Worm (Caenorhabditis elegans) whole organism, L3 larva: ENCODE results near the gene oac-59.

Experiments
- R02D3.7 ChIP-seq: fragments of 150-350 bp; optimal IDR thresholded peaks from 2 replicates; lab custom pipeline; 2014; ENCODE audit warnings: missing biosample characterization, missing genetic modification characterization
- ZK546.5 ChIP-seq: sonication (generic microtip); optimal IDR thresholded peaks from 2 replicates; lab custom pipeline; 2017; ENCODE audit warnings: missing biosample characterization, missing genetic modification characterization
- ceh-16 ChIP-seq: sonication (generic microtip); optimal IDR thresholded peaks from 2 replicates; lab custom pipeline; 2017; ENCODE audit warnings: missing biosample characterization, missing genetic modification characterization
- ceh-82 ChIP-seq: fragments of 150-350 bp; optimal IDR thresholded peaks from 2 replicates; lab custom pipeline; 2014; ENCODE audit warnings: missing biosample characterization, missing genetic modification characterization
- ceh-9 ChIP-seq: sonication (generic microtip); optimal IDR thresholded peaks from 2 replicates; lab custom pipeline; 2018; ENCODE audit warnings: missing biosample characterization, missing genetic modification characterization
- daf-12 ChIP-seq: fragments of 150-350 bp; optimal IDR thresholded peaks from 2 replicates; lab custom pipeline; 2014; ENCODE audit warnings: missing biosample characterization, missing genetic modification reagents, missing genetic modification characterization
- egl-27 ChIP-seq: sonication (generic microtip); optimal IDR thresholded peaks from 4 replicates; lab custom pipeline; 2017; ENCODE audit warnings: missing biosample characterization, missing genetic modification reagents, missing genetic modification characterization
- egl-5 ChIP-seq: fragments of 150-350 bp; optimal IDR thresholded peaks from 2 replicates; lab custom pipeline; 2017; ENCODE audit warnings: missing biosample characterization, missing genetic modification reagents, missing genetic modification characterization, inconsistent platforms
- elt-1 ChIP-seq: fragments of 150-350 bp; optimal IDR thresholded peaks from 2 replicates; lab custom pipeline; 2014; ENCODE audit warnings: missing biosample characterization, missing genetic modification characterization
- elt-2 ChIP-seq: sonication (generic microtip); optimal IDR thresholded peaks from 2 replicates; lab custom pipeline; 2016; ENCODE audit warnings: missing genetic modification reagents, mild to moderate bottlenecking, missing genetic modification characterization, missing compliant biosample characterization
- fkh-10 ChIP-seq: sonication (generic microtip); optimal IDR thresholded peaks from 2 replicates; lab custom pipeline; 2017; ENCODE audit warnings: missing biosample characterization, missing genetic modification reagents, missing genetic modification characterization
- hmg-11 ChIP-seq: sonication (generic microtip); optimal IDR thresholded peaks from 2 replicates; lab custom pipeline; 2016; ENCODE audit warnings: missing genetic modification characterization, missing compliant biosample characterization
- lin-15B ChIP-seq: fragments of 150-350 bp; optimal IDR thresholded peaks from 2 replicates; lab custom pipeline; 2014; ENCODE audit warnings: missing biosample characterization, missing genetic modification characterization
- lin-39 ChIP-seq: fragments of 150-350 bp; optimal IDR thresholded peaks from 2 replicates; lab custom pipeline; 2018; ENCODE audit warnings: missing biosample characterization, missing genetic modification reagents, missing genetic modification characterization
- mdl-1 ChIP-seq: fragments of 150-350 bp; optimal IDR thresholded peaks from 2 replicates; lab custom pipeline; 2014; ENCODE audit warnings: missing biosample characterization, missing genetic modification characterization
- nfya-1 ChIP-seq: sonication (generic microtip); optimal IDR thresholded peaks from 2 replicates; lab custom pipeline; 2017; ENCODE audit warnings: missing genetic modification characterization, mild to moderate bottlenecking, missing compliant biosample characterization, antibody characterized with exemption, moderate library complexity; ENCODE audit not compliant: insufficient read depth
- nhr-11 ChIP-seq: fragments of 150-350 bp; optimal IDR thresholded peaks from 2 replicates; lab custom pipeline; 2014; ENCODE audit warnings: missing biosample characterization, missing genetic modification characterization
- nhr-12 ChIP-seq: fragments of 150-350 bp; optimal IDR thresholded peaks from 2 replicates; lab custom pipeline; 2014; ENCODE audit warnings: missing biosample characterization, missing genetic modification characterization
- nhr-23 ChIP-seq: fragments of 150-350 bp; optimal IDR thresholded peaks from 2 replicates; lab custom pipeline; 2014; ENCODE audit warnings: missing biosample characterization, missing genetic modification reagents, missing genetic modification characterization
- nhr-237 ChIP-seq: fragments of 150-350 bp; optimal IDR thresholded peaks from 2 replicates; lab custom pipeline; 2014; ENCODE audit warnings: missing biosample characterization, missing genetic modification characterization
- nhr-25 ChIP-seq: sonication (generic microtip); optimal IDR thresholded peaks from 2 replicates; lab custom pipeline; 2017; ENCODE audit warnings: missing biosample characterization, missing genetic modification characterization
- nhr-43 ChIP-seq: sonication (generic microtip); optimal IDR thresholded peaks from 2 replicates; lab custom pipeline; 2016; ENCODE audit warnings: mild to moderate bottlenecking, missing genetic modification characterization, missing compliant biosample characterization; ENCODE audit not compliant: poor library complexity, severe bottlenecking
- nhr-67 ChIP-seq: fragments of 150-350 bp; optimal IDR thresholded peaks from 2 replicates; lab custom pipeline; 2014; ENCODE audit warnings: missing biosample characterization, missing genetic modification characterization
- nhr-77 ChIP-seq: fragments of 150-350 bp; optimal IDR thresholded peaks from 2 replicates; lab custom pipeline; 2014; ENCODE audit warnings: missing biosample characterization, missing genetic modification characterization
- pha-4 ChIP-seq: fragments of 150-350 bp; optimal IDR thresholded peaks from 2 replicates; lab custom pipeline; 2014; ENCODE audit warnings: missing biosample characterization, missing genetic modification reagents, missing genetic modification characterization
- pqm-1 ChIP-seq: fragments of 150-350 bp; optimal IDR thresholded peaks from 2 replicates; lab custom pipeline; 2017; ENCODE audit warnings: missing biosample characterization, missing genetic modification characterization, inconsistent platforms
- skn-1 ChIP-seq: fragments of 150-350 bp; optimal IDR thresholded peaks from 2 replicates; lab custom pipeline; 2014; ENCODE audit warnings: missing biosample characterization, missing genetic modification characterization
- snpc-4 ChIP-seq: fragments of 150-350 bp; optimal IDR thresholded peaks from 2 replicates; lab custom pipeline; 2014; ENCODE audit warnings: missing biosample characterization, missing genetic modification characterization
- unc-39 ChIP-seq: sonication (generic microtip); optimal IDR thresholded peaks from 4 replicates; lab custom pipeline; 2017; ENCODE audit warnings: missing biosample characterization, missing genetic modification characterization
- unc-62 ChIP-seq: fragments of 150-350 bp; sonication (generic microtip); optimal IDR thresholded peaks from 4 replicates; lab custom pipeline; 2014; ENCODE audit warnings: missing biosample characterization, missing genetic modification reagents, missing genetic modification characterization
- zag-1 ChIP-seq: fragments of 150-350 bp; optimal IDR thresholded peaks from 2 replicates; lab custom pipeline; 2014; ENCODE audit warnings: missing biosample characterization, missing genetic modification characterization
- ztf-11 ChIP-seq: fragments of 150-350 bp; optimal IDR thresholded peaks from 2 replicates; lab custom pipeline; 2014; ENCODE audit warnings: missing biosample characterization, missing genetic modification characterization
- ztf-4 ChIP-seq: fragments of 150-350 bp; optimal IDR thresholded peaks from 2 replicates; lab custom pipeline; 2014; ENCODE audit warnings: missing biosample characterization, missing genetic modification characterization

oac-59 gene

ce11 chrIV:12274365-12274764, 26.7 kb downstream of the oac-59 start:
- TF ChIP-seq elt-2 (tag; lab: Kevin White, UChicago): peak; percentile 73
- no peak for TF ChIP-seq egl-5
- peak; percentile 37 for TF ChIP-seq pqm-1 (tag; lab: Kevin White, UChicago)
- TF ChIP-seq ceh-82 (tag; lab: Kevin White, UChicago): no peak

- TF ChIP-seq elt-1 (no peak), lin-39 (tag; lab: Kevin White, UChicago) (no peak), skn-1 (no peak), fkh-10 (GFP tag; lab: Kevin White, UChicago) (no peak), hmg-11 (tag; lab: Kevin White, UChicago) (no peak), nhr-237 (tag; lab: Kevin White, UChicago) (no peak), nhr-23 (no peak), elt-2 (tag; lab: Kevin White, UChicago) (no peak), zag-1 (no peak), nhr-43 (no peak), nhr-77 (tag; lab: Kevin White, UChicago) (no peak), R02D3.7 (no peak), ZK546.5 (tag; lab: Kevin White, UChicago) (no peak), ceh-9 (tag; lab: Kevin White, UChicago) (no peak), snpc-4 (no peak), egl-5 (no peak), lin-15B (tag; lab: Kevin White, UChicago) (no peak), unc-62 (GFP tag; lab: Kevin White, UChicago) (no peak), nhr-67 (no peak), mdl-1 (no peak)
Observed at ce11 chrIV:12270392-12270791, 30.7 kb downstream of the oac-59 start, which contains the start of gene C42C1.3. Gene C42C1.3 (minus strand): TSS chrIV:12270492.

ce11 chrIV:12268272-12269045, 32.6 kb downstream of the oac-59 start, which contains the start of the genes ppm-1.H and rpl-34:
Gene ppm-1.H (minus strand): TSS chrIV:12268322.
Gene rpl-34 (plus strand): TSS chrIV:12268995.
- TF ChIP-seq nhr-23 (peak; percentile 27), nhr-43 (no peak), pqm-1 (tag; lab: Kevin White, UChicago) (peak; percentile 11), egl-27 (tag; lab: Kevin White, UChicago) (no peak), nhr-25 (tag; lab: Kevin White, UChicago) (peak; percentile 37), nfya-1 (tag; lab: Kevin White, UChicago) (peak; percentile 95), daf-12 (tag; lab: Kevin White, UChicago) (no peak), lin-15B (tag; lab: Kevin White, UChicago) (peak; percentile 82), R02D3.7 (peak; percentile 88), egl-5 (peak; percentile 87), lin-39 (tag; lab: Kevin White, UChicago) (peak; percentile 85), unc-39 (tag; lab: Kevin White, UChicago) (no peak), skn-1 (peak; percentile 21), pha-4 (peak; percentile 88), ztf-4 (tag; lab: Kevin White, UChicago) (no peak), hmg-11 (tag; lab: Kevin White, UChicago) (peak; percentile 31)

ce11 chrIV:12265877-12266276, 35.2 kb downstream of the oac-59 start:
- TF ChIP-seq pha-4: no peak
- TF ChIP-seq pqm-1 (tag; lab: Kevin White, UChicago): no peak
- TF ChIP-seq daf-12 (tag; lab: Kevin White, UChicago): no peak
- no peak for TF ChIP-seq unc-39 (tag; lab: Kevin White, UChicago)
- TF ChIP-seq hmg-11 (tag; lab: Kevin White, UChicago): no peak
- no peak for TF ChIP-seq elt-1
- TF ChIP-seq ceh-16: no peak
- no peak for TF ChIP-seq nhr-12 (tag; lab: Kevin White, UChicago)
- TF ChIP-seq nhr-11 (tag; lab: Kevin White, UChicago): no peak

ce11 chrIV:12261353-12261752, 39.7 kb downstream of the oac-59 start, which contains the start of gene sre-14:
Gene sre-14 (minus strand): TSS chrIV:12261453.
- no peak for TF ChIP-seq unc-62 (GFP tag; lab: Kevin White, UChicago)
- TF ChIP-seq fkh-10 (GFP tag; lab: Kevin White, UChicago): no peak
- no peak for TF ChIP-seq ztf-4 (tag; lab: Kevin White, UChicago)
- no peak for TF ChIP-seq ztf-11 (tag; lab: Kevin White, UChicago)
- TF ChIP-seq egl-5: no peak
